Worm (Caenorhabditis elegans) whole organism, L4/young adult: ENCODE data around the gene oac-54.

ENCODE experiments used
- W03F9.2 ChIP-seq: fragments of 150-350 bp; optimal IDR thresholded peaks from 2 replicates; lab custom pipeline; 2014; ENCODE audit warnings: missing biosample characterization, missing genetic modification characterization
- him-1 ChIP-seq: sonication (generic microtip); optimal IDR thresholded peaks from 2 replicates; lab custom pipeline; 2016; ENCODE audit warnings: missing genotype, missing genetic modification reagents, missing genetic modification characterization, missing compliant biosample characterization

ce11 chrII:9126965-9127364, 30.9 kb upstream of the oac-54 start:
- TF ChIP-seq W03F9.2 (tag; lab: Kevin White, UChicago) (no peak), him-1 (tag; lab: Kevin White, UChicago) (no peak)
